Worm (Caenorhabditis elegans) whole organism, L1 larva: Measurements from ENCODE around the gene cyc-2.2.
A peak's percentile ranks its signal among the peaks of the same experiment; 100 is the strongest.

Source experiments
- C04F5.9 ChIP-seq: sonication (generic microtip); optimal IDR thresholded peaks from 2 replicates; lab custom pipeline; 2016; ENCODE audit warnings: missing genetic modification characterization, missing compliant biosample characterization
- C16A3.4 ChIP-seq: fragments of 150-350 bp; optimal IDR thresholded peaks from 2 replicates; lab custom pipeline; 2014; ENCODE audit warnings: missing biosample characterization, missing genetic modification characterization
- C34B4.2 ChIP-seq: sonication (generic microtip); optimal IDR thresholded peaks from 2 replicates; lab custom pipeline; 2017; ENCODE audit warnings: mild to moderate bottlenecking, missing genetic modification characterization, missing compliant biosample characterization
- F16B12.6 ChIP-seq: fragments of 150-350 bp; optimal IDR thresholded peaks from 2 replicates; lab custom pipeline; 2014; ENCODE audit warnings: missing biosample characterization, missing genetic modification characterization
- Y116A8C.19 ChIP-seq: sonication (generic microtip); optimal IDR thresholded peaks from 2 replicates; lab custom pipeline; 2016; ENCODE audit warnings: missing compliant biosample characterization, missing genetic modification characterization, borderline replicate concordance
- alr-1 ChIP-seq: fragments of 200-800 bp; sonication (Bioruptor generic); optimal IDR thresholded peaks from 2 replicates; lab custom pipeline; 2018; ENCODE audit warnings: borderline replicate concordance, mild to moderate bottlenecking, missing genetic modification characterization, missing compliant biosample characterization
- blmp-1 ChIP-seq: fragments of 150-350 bp; optimal IDR thresholded peaks from 2 replicates; lab custom pipeline; 2014; ENCODE audit warnings: missing biosample characterization, missing genetic modification characterization
- ceh-8 ChIP-seq: fragments of 200-800 bp; sonication (Bioruptor generic); optimal IDR thresholded peaks from 2 replicates; lab custom pipeline; 2018; ENCODE audit warnings: mild to moderate bottlenecking, missing genetic modification characterization, moderate library complexity, missing compliant biosample characterization
- ceh-82 ChIP-seq, 3 experiments: fragments of 150-350 bp in 1 of 3; sonication (generic microtip) in 2 of 3; optimal IDR thresholded peaks; 2 replicates each; lab custom pipeline; 2014 to 2017; ENCODE audit warnings: missing biosample characterization in 3 of 3, missing genetic modification characterization in 3 of 3
- ces-1 ChIP-seq: fragments of 150-350 bp; optimal IDR thresholded peaks from 2 replicates; lab custom pipeline; 2014; ENCODE audit warnings: missing biosample characterization, missing genetic modification reagents, missing genetic modification characterization
- dpl-1 ChIP-seq, 3 experiments: fragments of 150-350 bp in 2 of 3; sonication (generic microtip) in 1 of 3; optimal IDR thresholded peaks; 2 replicates each; lab custom pipeline; 2014 to 2017; ENCODE audit warnings: missing biosample characterization in 3 of 3, missing genetic modification characterization in 3 of 3, missing genetic modification reagents in 3 of 3
- dsc-1 ChIP-seq: sonication (generic microtip); optimal IDR thresholded peaks from 2 replicates; lab custom pipeline; 2016; ENCODE audit warnings: mild to moderate bottlenecking, missing genetic modification characterization, missing compliant biosample characterization
- efl-1 ChIP-seq, 4 experiments: fragments of 150-350 bp; optimal IDR thresholded peaks in 3 of 4; peaks in 1 of 4; 1 replicate in 1 of 4; 2 replicates in 3 of 4; lab custom pipeline; 2014; ENCODE audit warnings: missing biosample characterization in 2 of 4, missing genetic modification characterization in 2 of 4, missing genetic modification reagents in 2 of 4
- efl-3 ChIP-seq: fragments of 200-800 bp; sonication (Bioruptor generic); optimal IDR thresholded peaks from 2 replicates; lab custom pipeline; 2018; ENCODE audit warnings: mild to moderate bottlenecking, missing genetic modification characterization, missing compliant biosample characterization
- egl-27 ChIP-seq, 2 experiments: fragments of 150-350 bp in 1 of 2; sonication (generic microtip); optimal IDR thresholded peaks; 3 replicates each; lab custom pipeline; 2017 to 2018; ENCODE audit warnings: missing biosample characterization in 2 of 2, missing genetic modification characterization in 2 of 2, missing genetic modification reagents in 2 of 2
- elt-2 ChIP-seq: sonication (generic microtip); optimal IDR thresholded peaks from 2 replicates; lab custom pipeline; 2016; ENCODE audit warnings: missing genetic modification characterization, mild to moderate bottlenecking, inconsistent platforms, missing compliant biosample characterization, missing genetic modification reagents
- elt-3 ChIP-seq, 6 experiments: fragments of 150-350 bp in 1 of 6; sonication (generic microtip); optimal IDR thresholded peaks; 2 replicates each; lab custom pipeline; 2017 to 2018; ENCODE audit warnings: missing biosample characterization in 6 of 6, missing genetic modification characterization in 6 of 6, inconsistent platforms in 1 of 6
- hlh-17 ChIP-seq: fragments of 200-800 bp; sonication (Bioruptor generic); optimal IDR thresholded peaks from 2 replicates; lab custom pipeline; 2018; ENCODE audit warnings: missing genetic modification characterization, mild to moderate bottlenecking, missing compliant biosample characterization, moderate library complexity, borderline replicate concordance
- irx-1 ChIP-seq: sonication (generic microtip); optimal IDR thresholded peaks from 2 replicates; lab custom pipeline; 2016; ENCODE audit warnings: missing genetic modification characterization, missing compliant biosample characterization
- jun-1 ChIP-seq: fragments of 150-350 bp; optimal IDR thresholded peaks from 2 replicates; lab custom pipeline; 2014; ENCODE audit warnings: missing biosample characterization, missing genetic modification reagents, missing genetic modification characterization
- lin-13 ChIP-seq: fragments of 150-350 bp; optimal IDR thresholded peaks from 2 replicates; lab custom pipeline; 2014; ENCODE audit warnings: missing biosample characterization, missing genetic modification reagents, missing genetic modification characterization
- lsy-2 ChIP-seq, 2 experiments: fragments of 150-350 bp; optimal IDR thresholded peaks; 2 replicates each; lab custom pipeline; 2014; ENCODE audit warnings: missing biosample characterization in 2 of 2, missing genetic modification characterization in 2 of 2
- mef-2 ChIP-seq: fragments of 150-350 bp; optimal IDR thresholded peaks from 2 replicates; lab custom pipeline; 2014; ENCODE audit warnings: missing biosample characterization, missing genetic modification characterization
- mep-1 ChIP-seq: fragments of 150-350 bp; optimal IDR thresholded peaks from 2 replicates; lab custom pipeline; 2014; ENCODE audit warnings: missing biosample characterization, missing genetic modification characterization
- nhr-11 ChIP-seq: fragments of 150-350 bp; optimal IDR thresholded peaks from 2 replicates; lab custom pipeline; 2014; ENCODE audit warnings: missing biosample characterization, missing genetic modification characterization
- nhr-71 ChIP-seq: sonication (generic microtip); optimal IDR thresholded peaks from 2 replicates; lab custom pipeline; 2016; ENCODE audit warnings: mild to moderate bottlenecking, missing genetic modification characterization, moderate library complexity, missing compliant biosample characterization
- nhr-76 ChIP-seq: sonication (generic microtip); optimal IDR thresholded peaks from 2 replicates; lab custom pipeline; 2017; ENCODE audit warnings: missing biosample characterization, missing genetic modification characterization
- nhr-77 ChIP-seq: fragments of 150-350 bp; optimal IDR thresholded peaks from 2 replicates; lab custom pipeline; 2014; ENCODE audit warnings: missing biosample characterization, missing genetic modification characterization
- pax-3 ChIP-seq: fragments of 200-800 bp; sonication (Bioruptor generic); optimal IDR thresholded peaks from 2 replicates; lab custom pipeline; 2018; ENCODE audit warnings: mild to moderate bottlenecking, missing genetic modification characterization, moderate library complexity, missing compliant biosample characterization
- skn-1 ChIP-seq: fragments of 150-350 bp; optimal IDR thresholded peaks from 2 replicates; lab custom pipeline; 2014; ENCODE audit warnings: missing biosample characterization, missing genetic modification characterization
- snpc-4 ChIP-seq: fragments of 150-350 bp; optimal IDR thresholded peaks from 2 replicates; lab custom pipeline; 2014; ENCODE audit warnings: missing biosample characterization, missing genetic modification characterization
- sox-4 ChIP-seq: sonication (generic microtip); optimal IDR thresholded peaks from 2 replicates; lab custom pipeline; 2016; ENCODE audit warnings: missing genetic modification characterization, missing compliant biosample characterization
- sptf-1 ChIP-seq: fragments of 150-350 bp; optimal IDR thresholded peaks from 2 replicates; lab custom pipeline; 2014; ENCODE audit warnings: missing biosample characterization, missing genetic modification characterization
- swsn-7 ChIP-seq: sonication (generic microtip); optimal IDR thresholded peaks from 2 replicates; lab custom pipeline; 2016; ENCODE audit warnings: missing genetic modification characterization, missing compliant biosample characterization
- tbx-2 ChIP-seq: sonication (generic microtip); optimal IDR thresholded peaks from 2 replicates; lab custom pipeline; 2016; ENCODE audit warnings: missing genetic modification characterization, missing compliant biosample characterization
- unc-130 ChIP-seq: fragments of 150-350 bp; optimal IDR thresholded peaks from 2 replicates; lab custom pipeline; 2017; ENCODE audit warnings: missing biosample characterization, missing genetic modification characterization, inconsistent platforms
- unc-98 ChIP-seq: fragments of 200-800 bp; sonication (Bioruptor generic); IDR thresholded peaks from 2 replicates; pipeline ENCODE4 v1.3.6; 2022; ENCODE audit warnings: missing genetic modification characterization, missing compliant biosample characterization
- vab-15 ChIP-seq: sonication (generic microtip); optimal IDR thresholded peaks from 2 replicates; lab custom pipeline; 2017; ENCODE audit warnings: missing genotype, mild to moderate bottlenecking, missing genetic modification characterization, missing compliant biosample characterization
- xbp-1 ChIP-seq: sonication (generic microtip); optimal IDR thresholded peaks from 2 replicates; lab custom pipeline; 2016; ENCODE audit warnings: missing genetic modification characterization, missing compliant biosample characterization

cyc-2.2 gene

ce11 chrV:12632048-12632447 lies 20.0 kb upstream of the cyc-2.2 start, which contains the start of gene srx-113:
Gene srx-113 (minus strand): TSS chrV:12632148.
- TF ChIP-seq pax-3 (tag; lab: Kevin White, UChicago) (peak; percentile 14), vab-15 (no peak)

ce11 chrV:12629743-12630142 lies 17.7 kb upstream of the cyc-2.2 start, which contains the start of gene F56H9.6:
Gene F56H9.6 (minus strand): TSS chrV:12629843.
- peak; percentile 31 for TF ChIP-seq blmp-1 (tag; lab: Kevin White, UChicago)
- no peak for TF ChIP-seq egl-27 (tag; optimal IDR thresholded peaks at IDR 0.05; lab: Kevin White, UChicago)
- TF ChIP-seq, all 84 proteins: peak for 1

ce11 chrV:12624371-12624770 lies 12.4 kb upstream of the cyc-2.2 start, which contains the start of gene F56H9.9:
Gene F56H9.9 (minus strand): TSS chrV:12624471.
- no peak for TF ChIP-seq dpl-1 (GFP tag; optimal IDR thresholded peaks at IDR 0.05; lab: Kevin White, UChicago)
- no peak for TF ChIP-seq nhr-76 (tag; lab: Kevin White, UChicago)
- no peak for TF ChIP-seq nhr-11 (tag; lab: Kevin White, UChicago)
- no peak for TF ChIP-seq hlh-17 (GFP tag; lab: Kevin White, UChicago)
- no peak for TF ChIP-seq mep-1
- no peak for TF ChIP-seq sox-4 (tag; lab: Kevin White, UChicago)
- TF ChIP-seq snpc-4 (tag; lab: Kevin White, UChicago) = no peak
- TF ChIP-seq vab-15 = no peak
- no peak for TF ChIP-seq mef-2
- TF ChIP-seq efl-3 (GFP tag; lab: Kevin White, UChicago) = no peak
- TF ChIP-seq blmp-1 (tag; lab: Kevin White, UChicago) = no peak
- TF ChIP-seq ceh-8 (GFP tag; lab: Kevin White, UChicago) = no peak
- no peak for TF ChIP-seq Y116A8C.19
- TF ChIP-seq elt-3 (tag; optimal IDR thresholded peaks at IDR 0.05; lab: Kevin White, UChicago) = no peak

ce11 chrV:12611029-12611428 lies 989 bp downstream of the cyc-2.2 start, which contains the start of gene cubn-1:
Gene cubn-1 (plus strand): TSS chrV:12611329.
- TF ChIP-seq unc-98 (no peak), irx-1 (tag; lab: Kevin White, UChicago) (no peak), nhr-77 (tag; lab: Kevin White, UChicago) (no peak), hlh-17 (GFP tag; lab: Kevin White, UChicago) (no peak), sptf-1 (no peak), elt-2 (no peak), alr-1 (no peak), jun-1 (tag; lab: Kevin White, UChicago) (no peak)

- TF ChIP-seq sptf-1 (no peak), skn-1 (tag; lab: Kevin White, UChicago) (no peak), nhr-77 (tag; lab: Kevin White, UChicago) (no peak), lin-13 (GFP tag; lab: Kevin White, UChicago) (no peak), efl-1 (optimal IDR thresholded peaks at IDR 0.05; lab: Kevin White, UChicago) (no peak), efl-1 (GFP tag; optimal IDR thresholded peaks at IDR 0.05 in 1 of 2; lab: Kevin White, UChicago) (no peak), xbp-1 (tag; lab: Kevin White, UChicago) (no peak), swsn-7 (tag; lab: Kevin White, UChicago) (no peak), dsc-1 (tag; lab: Kevin White, UChicago) (no peak), C34B4.2 (tag; lab: Kevin White, UChicago) (no peak)
Observed at ce11 chrV:12609526-12609925, 2.5 kb downstream of the cyc-2.2 start, which contains the start of gene ZC116.1. Gene ZC116.1 (plus strand): TSS chrV:12609826.

- TF ChIP-seq Y116A8C.19 (no peak), C04F5.9 (no peak), tbx-2 (tag; lab: Kevin White, UChicago) (no peak), lsy-2 (tag; optimal IDR thresholded peaks at IDR 0.05; lab: Kevin White, UChicago) (no peak), nhr-77 (tag; lab: Kevin White, UChicago) (no peak), unc-130 (tag; lab: Kevin White, UChicago) (no peak), egl-27 (tag; optimal IDR thresholded peaks at IDR 0.05; lab: Kevin White, UChicago) (no peak), ceh-82 (tag; optimal IDR thresholded peaks at IDR 0.05; lab: Kevin White, UChicago) (no peak), swsn-7 (tag; lab: Kevin White, UChicago) (no peak), F16B12.6 (tag; lab: Kevin White, UChicago) (no peak), C34B4.2 (tag; lab: Kevin White, UChicago) (no peak), lin-13 (GFP tag; lab: Kevin White, UChicago) (no peak), ces-1 (no peak), C16A3.4 (tag; lab: Kevin White, UChicago) (no peak), mef-2 (no peak), nhr-71 (tag; lab: Kevin White, UChicago) (no peak)
Observed at ce11 chrV:12608857-12609256, 3.2 kb downstream of the cyc-2.2 start, which contains the start of gene ZC116.5. Gene ZC116.5 (minus strand): TSS chrV:12608957.
